Fruit fly (Drosophila melanogaster) whole organism, wandering third instar larva: ENCODE data around the gene msl-3.

Experiments
- CG32264 ChIP-seq: fragments of 200-800 bp; sonication (Bioruptor generic); optimal IDR thresholded peaks from 2 replicates; lab custom pipeline; 2016; ENCODE audit warnings: missing biosample characterization, missing genetic modification characterization
- CrebA ChIP-seq: fragments of 200-800 bp; sonication (Bioruptor generic); optimal IDR thresholded peaks from 2 replicates; lab custom pipeline; 2016; ENCODE audit warnings: missing biosample characterization, mild to moderate bottlenecking, missing genetic modification characterization, borderline replicate concordance
- Dif ChIP-seq: fragments of 200-275, 200-300 bp; sonication (Bioruptor generic); optimal IDR thresholded peaks from 2 replicates; lab custom pipeline; 2018; ENCODE audit warnings: missing biosample characterization, missing genetic modification characterization; ENCODE audit not compliant: partially characterized antibody
- Hnf4 ChIP-seq: fragments of 200-800 bp; sonication (Bioruptor generic); optimal IDR thresholded peaks from 2 replicates; lab custom pipeline; 2016; ENCODE audit warnings: missing biosample characterization, mild to moderate bottlenecking, missing genetic modification characterization
- N ChIP-seq: fragments of >200 bp; optimal IDR thresholded peaks from 2 replicates; lab custom pipeline; 2018; ENCODE audit warnings: missing biosample characterization, missing external identifiers, missing genetic modification characterization
- br ChIP-seq: fragments of 200-800 bp; sonication (Bioruptor generic); optimal IDR thresholded peaks from 2 replicates; lab custom pipeline; 2016; ENCODE audit warnings: missing biosample characterization, missing genetic modification characterization
- foxo ChIP-seq, 2 experiments: fragments of 200-800 bp; sonication (Bioruptor generic); optimal IDR thresholded peaks; 2 replicates in 1 of 2; 3 replicates in 1 of 2; lab custom pipeline; 2016 to 2017; ENCODE audit warnings: missing biosample characterization in 2 of 2, missing genetic modification characterization in 2 of 2
- pan ChIP-seq: fragments of >200 bp; optimal IDR thresholded peaks from 2 replicates; lab custom pipeline; 2017
- usp ChIP-seq: fragments of >200 bp; optimal IDR thresholded peaks from 2 replicates; lab custom pipeline; 2017; ENCODE audit warnings: missing biosample characterization, missing genetic modification characterization

DNA sequence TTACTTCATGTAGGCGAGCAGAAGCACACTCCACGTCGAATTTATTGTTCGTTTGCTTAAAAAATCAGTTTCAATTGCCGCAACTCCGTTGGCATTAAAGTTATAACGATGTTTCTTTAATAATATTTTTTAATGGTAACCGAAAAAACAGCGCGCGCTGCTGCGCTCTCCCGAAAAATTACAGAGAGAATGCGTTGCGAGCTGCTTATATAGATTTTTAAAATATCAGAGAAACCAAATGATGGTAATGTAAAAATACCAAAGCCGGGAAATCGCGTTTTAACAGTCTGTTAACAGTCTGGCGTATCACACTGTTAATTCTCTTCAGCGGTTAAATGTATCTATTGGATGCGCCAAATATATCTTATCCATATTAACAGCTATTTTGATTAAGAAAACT lies 31.6 kb upstream of the msl-3 start, which contains the start of gene corn:
- TF ChIP-seq foxo (GFP tag; optimal IDR thresholded peaks at IDR 0.05; lab: Kevin White, UChicago) = no peak
- TF ChIP-seq pan (lab: Kevin White, UChicago) = no peak
- TF ChIP-seq Dif = no peak
- TF ChIP-seq CG32264 (GFP tag; lab: Kevin White, UChicago) = no peak
- peak; percentile 57 for TF ChIP-seq CrebA (GFP tag; lab: Kevin White, UChicago)
- no peak for TF ChIP-seq br (GFP tag; lab: Kevin White, UChicago)
- no peak for TF ChIP-seq N
- peak; percentile 31 for TF ChIP-seq Hnf4
- TF ChIP-seq usp (GFP tag; lab: Kevin White, UChicago) = no peak
